Fruit fly (Drosophila melanogaster) whole organism, embryonic: ENCODE results near the gene Ald2.

Source experiments
- ATbp ChIP-seq: fragments of 200-800 bp; sonication (Bioruptor generic); optimal IDR thresholded peaks from 2 replicates; lab custom pipeline; 2017; ENCODE audit warnings: missing biosample characterization, mild to moderate bottlenecking, missing genetic modification characterization, missing genetic modification reagents
- Ada2b ChIP-seq: fragments of 200-800 bp; sonication (Bioruptor generic); IDR thresholded peaks from 2 replicates; pipeline ENCODE4 v1.3.6; 2022; ENCODE audit warnings: missing biosample characterization, missing genetic modification characterization
- CG10543 ChIP-seq: fragments of 200-800 bp; sonication (Bioruptor generic); optimal IDR thresholded peaks from 3 replicates; lab custom pipeline; 2017; ENCODE audit warnings: missing biosample characterization, mild to moderate bottlenecking, missing genetic modification characterization, moderate library complexity
- CG12155 ChIP-seq: fragments of 200-800 bp; sonication (Bioruptor generic); optimal IDR thresholded peaks from 3 replicates; lab custom pipeline; 2016; ENCODE audit warnings: missing biosample characterization, missing genetic modification characterization
- CG1233 ChIP-seq: fragments of 200-800 bp; sonication (Bioruptor generic); optimal IDR thresholded peaks from 4 replicates; lab custom pipeline; 2018; ENCODE audit warnings: missing biosample characterization, mild to moderate bottlenecking, missing genetic modification characterization
- CG1603 ChIP-seq: fragments of 200-800 bp; sonication (Bioruptor generic); optimal IDR thresholded peaks from 2 replicates; lab custom pipeline; 2019; ENCODE audit warnings: missing biosample characterization, mild to moderate bottlenecking, missing genetic modification characterization, moderate library complexity
- CG17328 ChIP-seq: fragments of 200-800 bp; sonication (Bioruptor generic); IDR thresholded peaks from 2 replicates; pipeline ENCODE4 v1.3.6; 2022; ENCODE audit warnings: missing biosample characterization, missing genetic modification characterization
- CG30431 ChIP-seq: fragments of 200-800 bp; sonication (Bioruptor generic); optimal IDR thresholded peaks from 2 replicates; lab custom pipeline; 2017; ENCODE audit warnings: missing biosample characterization, missing genetic modification characterization
- CG7357 ChIP-seq: fragments of 200-800 bp; sonication (Bioruptor generic); IDR thresholded peaks from 3 replicates; pipeline ENCODE4 v1.3.6; 2022; ENCODE audit warnings: missing biosample characterization, missing genetic modification characterization
- CG7556 ChIP-seq: fragments of 200-800 bp; sonication (Bioruptor generic); optimal IDR thresholded peaks from 2 replicates; lab custom pipeline; 2017; ENCODE audit warnings: missing biosample characterization, mild to moderate bottlenecking, missing genetic modification characterization
- CG7786 ChIP-seq: fragments of 200-800 bp; sonication (Bioruptor generic); optimal IDR thresholded peaks from 2 replicates; lab custom pipeline; 2016; ENCODE audit warnings: missing biosample characterization, missing genetic modification characterization
- CG8281 ChIP-seq: fragments of 200-800 bp; sonication (Bioruptor generic); optimal IDR thresholded peaks from 2 replicates; lab custom pipeline; 2018; ENCODE audit warnings: missing biosample characterization, mild to moderate bottlenecking, missing genetic modification characterization, moderate library complexity
- CkIIα-i1 ChIP-seq: fragments of 200-800 bp; sonication (Bioruptor generic); IDR thresholded peaks from 2 replicates; pipeline ENCODE4 v1.3.6; 2022; ENCODE audit warnings: missing biosample characterization, missing genetic modification characterization
- Ets97D ChIP-seq: fragments of 200-800 bp; sonication (Bioruptor generic); optimal IDR thresholded peaks from 3 replicates; lab custom pipeline; 2016; ENCODE audit warnings: missing biosample characterization, missing genetic modification characterization
- Fer1 ChIP-seq: fragments of 200-800 bp; sonication (Bioruptor generic); optimal IDR thresholded peaks from 2 replicates; lab custom pipeline; 2017; ENCODE audit warnings: missing biosample characterization, mild to moderate bottlenecking, missing genetic modification characterization
- Fer2 ChIP-seq: fragments of 200-800 bp; sonication (Bioruptor generic); optimal IDR thresholded peaks from 2 replicates; lab custom pipeline; 2018; ENCODE audit warnings: missing biosample characterization, mild to moderate bottlenecking, missing genetic modification characterization, moderate library complexity
- Gsc ChIP-seq: fragments of 200-800 bp; sonication (Bioruptor generic); IDR thresholded peaks from 2 replicates; pipeline ENCODE4 v1.3.6; 2022; ENCODE audit warnings: missing biosample characterization, missing genetic modification characterization
- HLH4C ChIP-seq: fragments of 200-800 bp; sonication (Bioruptor generic); IDR thresholded peaks from 3 replicates; pipeline ENCODE4 v1.3.6; 2022; ENCODE audit warnings: missing biosample characterization, missing genetic modification characterization; ENCODE audit not compliant: partially characterized antibody
- Hr78 ChIP-seq, 2 experiments: fragments of 200-800 bp in 1 of 2; fragments of >200 bp in 1 of 2; sonication (Bioruptor generic) in 1 of 2; optimal IDR thresholded peaks; 2 replicates each; lab custom pipeline; 2017 to 2019; ENCODE audit warnings: missing biosample characterization in 2 of 2, missing genetic modification characterization in 2 of 2, mild to moderate bottlenecking in 1 of 2, moderate library complexity in 1 of 2
- MTF-1 ChIP-seq: fragments of 200-800 bp; sonication (Bioruptor generic); optimal IDR thresholded peaks from 2 replicates; lab custom pipeline; 2018; ENCODE audit warnings: missing biosample characterization, mild to moderate bottlenecking, missing genetic modification characterization, borderline replicate concordance
- Meics ChIP-seq: fragments of 200-800 bp; sonication (Bioruptor generic); optimal IDR thresholded peaks from 2 replicates; lab custom pipeline; 2017; ENCODE audit warnings: missing biosample characterization, mild to moderate bottlenecking, missing genetic modification characterization
- Optix ChIP-seq: fragments of 200-800 bp; sonication (Bioruptor generic); IDR thresholded peaks from 3 replicates; pipeline ENCODE4 v1.3.6; 2022; ENCODE audit warnings: missing biosample characterization, missing genetic modification characterization
- Ptx1 ChIP-seq: fragments of 200-800 bp; sonication (Bioruptor generic); IDR thresholded peaks from 2 replicates; pipeline ENCODE4 v1.3.6; 2022; ENCODE audit warnings: missing biosample characterization, missing genetic modification characterization
- Sox102F ChIP-seq: fragments of 200-800 bp; sonication (Bioruptor generic); optimal IDR thresholded peaks from 2 replicates; lab custom pipeline; 2018; ENCODE audit warnings: missing biosample characterization, mild to moderate bottlenecking, missing genetic modification characterization, moderate library complexity
- Usf ChIP-seq: fragments of 200-800 bp; sonication (Bioruptor generic); optimal IDR thresholded peaks from 2 replicates; lab custom pipeline; 2017; ENCODE audit warnings: missing genotype, missing biosample characterization, missing genetic modification characterization
- cas ChIP-seq: fragments of 200-800 bp; sonication (Bioruptor generic); IDR thresholded peaks from 2 replicates; pipeline ENCODE4 v1.3.6; 2022; ENCODE audit warnings: missing biosample characterization, missing genetic modification characterization
- ci ChIP-seq: fragments of 200-800 bp; sonication (Bioruptor generic); IDR thresholded peaks from 3 replicates; pipeline ENCODE4 v1.3.6; 2022; ENCODE audit warnings: missing biosample characterization, missing genetic modification characterization
- crol ChIP-seq: fragments of 200-800 bp; sonication (Bioruptor generic); IDR thresholded peaks from 2 replicates; pipeline ENCODE4 v1.3.6; 2022; ENCODE audit warnings: missing biosample characterization, missing genetic modification characterization
- dm ChIP-seq: fragments of 200-800 bp; sonication (Bioruptor generic); optimal IDR thresholded peaks from 3 replicates; lab custom pipeline; 2016; ENCODE audit warnings: missing biosample characterization, missing genetic modification characterization
- ems ChIP-seq: fragments of 200-800 bp; sonication (Bioruptor generic); optimal IDR thresholded peaks from 3 replicates; lab custom pipeline; 2016; ENCODE audit warnings: missing biosample characterization, missing genetic modification characterization
- en ChIP-seq: fragments of 200-800 bp; sonication (Bioruptor generic); optimal IDR thresholded peaks from 2 replicates; lab custom pipeline; 2016; ENCODE audit warnings: missing biosample characterization, missing genetic modification characterization
- gsb ChIP-seq: fragments of 200-800 bp; sonication (Bioruptor generic); IDR thresholded peaks from 2 replicates; pipeline ENCODE4 v1.3.6; 2022; ENCODE audit warnings: missing biosample characterization, missing genetic modification characterization
- hkb ChIP-seq, 2 experiments: fragments of 200-800 bp in 1 of 2; fragments of >200 bp in 1 of 2; sonication (Bioruptor generic) in 1 of 2; IDR thresholded peaks in 1 of 2; optimal IDR thresholded peaks in 1 of 2; 2 replicates each; pipeline versions ENCODE4 v1.3.6 to Lab custom; 2017 to 2022; ENCODE audit warnings: missing biosample characterization in 1 of 2, missing genetic modification characterization in 1 of 2
- ind ChIP-seq: fragments of 200-800 bp; sonication (Bioruptor generic); optimal IDR thresholded peaks from 3 replicates; lab custom pipeline; 2016; ENCODE audit warnings: missing biosample characterization, missing genetic modification characterization
- lmd ChIP-seq: fragments of 200-800 bp; sonication (Bioruptor generic); IDR thresholded peaks from 2 replicates; pipeline ENCODE4 v1.3.6; 2022; ENCODE audit warnings: missing biosample characterization, missing genetic modification characterization
- oc ChIP-seq: fragments of 200-800 bp; sonication (Bioruptor generic); optimal IDR thresholded peaks from 2 replicates; lab custom pipeline; 2018; ENCODE audit warnings: missing biosample characterization, mild to moderate bottlenecking, missing genetic modification characterization, moderate library complexity
- odd ChIP-seq: fragments of 200-800 bp; sonication (Bioruptor generic); optimal IDR thresholded peaks from 2 replicates; lab custom pipeline; 2017; ENCODE audit warnings: missing biosample characterization, mild to moderate bottlenecking, missing genetic modification characterization
- pan ChIP-seq, 4 experiments: fragments of >200 bp in 3 of 4; fragments of 200-800 bp in 1 of 4; sonication (Bioruptor generic) in 1 of 4; optimal IDR thresholded peaks in 3 of 4; IDR thresholded peaks in 1 of 4; 2 replicates each; pipeline versions ENCODE4 v1.3.6 to Lab custom; 2017 to 2022; ENCODE audit warnings: missing biosample characterization in 2 of 4, missing genetic modification characterization in 2 of 4, mixed read lengths in 1 of 4
- schlank ChIP-seq: fragments of 200-800 bp; sonication (Bioruptor generic); optimal IDR thresholded peaks from 2 replicates; lab custom pipeline; 2018; ENCODE audit warnings: missing biosample characterization, mild to moderate bottlenecking, missing genetic modification characterization
- unpg ChIP-seq: fragments of 200-800 bp; sonication (Bioruptor generic); optimal IDR thresholded peaks from 3 replicates; lab custom pipeline; 2018; ENCODE audit warnings: missing biosample characterization, mild to moderate bottlenecking, missing genetic modification characterization, moderate library complexity
- vfl ChIP-seq: fragments of 200-800 bp; sonication (Bioruptor generic); optimal IDR thresholded peaks from 2 replicates; lab custom pipeline; 2016; ENCODE audit warnings: missing biosample characterization, missing genetic modification characterization
- yki ChIP-seq: fragments of >200 bp; optimal IDR thresholded peaks from 3 replicates; lab custom pipeline; 2018
- z ChIP-seq: fragments of 200-800 bp; sonication (Bioruptor generic); IDR thresholded peaks from 3 replicates; pipeline ENCODE4 v1.3.6; 2022; ENCODE audit warnings: missing biosample characterization, missing genetic modification characterization
- zf30C ChIP-seq: fragments of 200-800 bp; sonication (Bioruptor generic); optimal IDR thresholded peaks from 3 replicates; lab custom pipeline; 2018; ENCODE audit warnings: missing biosample characterization, mild to moderate bottlenecking, missing genetic modification characterization

Gene Ald2

DNA sequence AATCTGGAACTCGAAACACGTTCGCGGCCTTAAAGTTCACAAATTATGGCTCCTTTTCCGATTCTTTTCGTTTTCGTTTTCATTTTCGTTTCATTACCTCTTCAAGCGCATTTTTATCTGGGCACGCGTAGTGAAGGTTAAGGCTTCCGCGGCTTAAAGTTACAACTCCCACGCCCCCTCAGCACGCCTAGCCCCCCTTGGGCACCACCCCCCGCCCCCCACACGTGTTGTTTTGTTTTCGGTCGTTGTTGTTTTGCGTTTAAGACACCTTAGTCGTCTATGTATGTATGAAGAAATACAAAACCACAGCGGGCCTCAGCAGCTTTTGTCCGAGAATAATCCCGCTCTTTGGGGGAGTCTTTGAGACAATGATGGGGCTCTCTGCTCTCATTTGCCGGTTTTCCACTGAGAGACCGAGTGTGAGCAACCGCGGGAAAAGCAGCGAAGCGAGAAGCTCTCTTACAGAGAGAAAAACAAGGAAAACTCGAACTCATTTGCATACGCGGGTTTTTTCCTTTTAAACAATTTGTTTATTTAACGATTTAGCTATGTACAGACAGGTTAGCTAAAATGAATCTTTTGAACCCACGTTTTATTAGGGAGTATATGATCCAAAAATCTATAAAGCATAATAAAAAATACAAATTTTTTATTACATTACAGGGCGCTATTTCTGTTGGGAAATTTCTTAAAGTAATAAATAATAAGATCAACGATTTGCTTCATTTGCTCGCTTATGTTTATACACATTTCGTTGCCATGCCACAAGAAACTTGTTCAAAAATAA, 48.5 kb downstream of the Ald2 start (continued):
- TF ChIP-seq CG7556 (GFP tag; lab: Kevin White, UChicago) (peak; percentile 43), gsb (GFP tag; lab: Robert Waterston, UW) (no peak), CG10543 (GFP tag; lab: Kevin White, UChicago) (peak; percentile 26), Hr78 (GFP tag; optimal IDR thresholded peaks at IDR 0.05; lab: Kevin White, UChicago) (no peak), yki (lab: Kevin White, UChicago) (peak; percentile 2), CG30431 (no peak), HLH4C (GFP tag; lab: Robert Waterston, UW) (no peak), Meics (GFP tag; lab: Kevin White, UChicago) (peak; percentile 53), unpg (GFP tag; lab: Kevin White, UChicago) (peak; percentile 37), vfl (GFP tag; lab: Kevin White, UChicago) (no peak), ci (GFP tag; lab: Robert Waterston, UW) (peak; percentile 45; the same call in 1 of the 3 replicates), dm (GFP tag; lab: Kevin White, UChicago) (no peak), Gsc (GFP tag; lab: Robert Waterston, UW) (no peak), CG1233 (no peak), ems (peak; percentile 16), cas (GFP tag; lab: Robert Waterston, UW) (no peak), lmd (GFP tag; lab: Robert Waterston, UW) (0 out of 2 replicates have a peak, but pooled peaks have one; percentile 36), en (no peak), CG12155 (GFP tag; lab: Kevin White, UChicago) (no peak), pan (optimal IDR thresholded peaks at IDR 0.05; lab: Kevin White, UChicago) (no peak), pan (GFP tag; optimal IDR thresholded peaks at IDR 0.05 in 1 of 2, IDR thresholded peaks at IDR 0.05 in 1 of 2) (peak in 1 of 2 experiments; percentile 59), MTF-1 (GFP tag; lab: Kevin White, UChicago) (no peak), Usf (GFP tag; lab: Kevin White, UChicago) (no peak), odd (GFP tag; lab: Kevin White, UChicago) (no peak), Optix (GFP tag; lab: Robert Waterston, UW) (no peak), CG1603 (tag; lab: Kevin White, UChicago) (no peak), hkb (optimal IDR thresholded peaks at IDR 0.05; lab: Kevin White, UChicago) (no peak), hkb (GFP tag; IDR thresholded peaks at IDR 0.05; lab: Robert Waterston, UW) (peak; percentile 44; the same call in 1 of the 2 replicates), CkIIα-i1 (GFP tag; lab: Robert Waterston, UW) (no peak), Ets97D (no peak), Ptx1 (GFP tag; lab: Robert Waterston, UW) (0 out of 2 replicates have a peak, but pooled peaks have one; percentile 24), oc (tag; lab: Kevin White, UChicago) (peak; percentile 3), zf30C (GFP tag; lab: Kevin White, UChicago) (peak; percentile 40), Ada2b (GFP tag; lab: Robert Waterston, UW) (0 out of 2 replicates have a peak, but pooled peaks have one; percentile 15), Fer2 (tag; lab: Kevin White, UChicago) (no peak), crol (GFP tag; lab: Robert Waterston, UW) (peak; percentile 77), CG7357 (no peak), ind (GFP tag; lab: Kevin White, UChicago) (peak; percentile 35), z (GFP tag; lab: Robert Waterston, UW) (no peak), CG17328 (0 out of 2 replicates have a peak, but pooled peaks have one; percentile 31), Fer1 (GFP tag; lab: Kevin White, UChicago) (peak; percentile 45), schlank (tag; lab: Kevin White, UChicago) (no peak), CG8281 (no peak), CG7786 (GFP tag; lab: Kevin White, UChicago) (no peak), ATbp (GFP tag; lab: Kevin White, UChicago) (no peak), Sox102F (peak; percentile 34)
